Worm (Caenorhabditis elegans) whole organism, L4 larva: ENCODE data around the gene ZK593.2.
A peak's percentile ranks its signal among the peaks of the same experiment; 100 is the strongest.

Source experiments
- F10B5.3 ChIP-seq: sonication (generic microtip); optimal IDR thresholded peaks from 2 replicates; lab custom pipeline; 2016; ENCODE audit warnings: mild to moderate bottlenecking, missing genetic modification characterization, missing compliant biosample characterization
- F37D6.2 ChIP-seq: sonication (generic microtip); optimal IDR thresholded peaks from 2 replicates; lab custom pipeline; 2016; ENCODE audit warnings: mild to moderate bottlenecking, missing genetic modification characterization, missing compliant biosample characterization
- F49E8.2 ChIP-seq: sonication (generic microtip); optimal IDR thresholded peaks from 2 replicates; lab custom pipeline; 2016; ENCODE audit warnings: missing compliant biosample characterization, mild to moderate bottlenecking, missing genetic modification characterization, borderline replicate concordance
- R02D3.7 ChIP-seq: fragments of 150-350 bp; sonication (generic microtip); optimal IDR thresholded peaks from 3 replicates; lab custom pipeline; 2014; ENCODE audit warnings: missing biosample characterization, missing genetic modification characterization
- T20F7.1 ChIP-seq: fragments of 200-800 bp; sonication (Bioruptor generic); optimal IDR thresholded peaks from 2 replicates; lab custom pipeline; 2018; ENCODE audit warnings: mild to moderate bottlenecking, missing genetic modification characterization, missing compliant biosample characterization
- T26A8.4 ChIP-seq: fragments of 200-800 bp; sonication (Bioruptor generic); IDR thresholded peaks from 2 replicates; pipeline ENCODE4 v1.3.6; 2022; ENCODE audit warnings: missing genetic modification characterization, missing compliant biosample characterization
- ama-1 ChIP-seq: fragments of 150-350 bp; optimal IDR thresholded peaks from 2 replicates; lab custom pipeline; 2014; ENCODE audit warnings: inconsistent platforms, mixed read lengths
- arid-1 ChIP-seq: fragments of 200-800 bp; sonication (Bioruptor generic); conservative IDR thresholded peaks from 2 replicates; pipeline ENCODE4 v1.3.6; 2022; ENCODE audit warnings: missing genetic modification reagents, missing genetic modification characterization, missing compliant biosample characterization
- ceh-32 ChIP-seq: sonication (generic microtip); optimal IDR thresholded peaks from 2 replicates; lab custom pipeline; 2016; ENCODE audit warnings: mild to moderate bottlenecking, missing genetic modification characterization, missing compliant biosample characterization; ENCODE audit not compliant: poor library complexity
- ceh-44 ChIP-seq: fragments of 200-800 bp; sonication (Bioruptor generic); IDR thresholded peaks from 2 replicates; pipeline ENCODE4 v1.3.6; 2022; ENCODE audit warnings: missing genetic modification reagents, missing genetic modification characterization, missing compliant biosample characterization
- ctbp-1 ChIP-seq: fragments of 200-800 bp; sonication (Bioruptor generic); IDR thresholded peaks from 2 replicates; pipeline ENCODE4 v1.3.6; 2022; ENCODE audit warnings: missing genetic modification reagents, missing genetic modification characterization, missing compliant biosample characterization
- daf-16 ChIP-seq, 3 experiments: sonication (generic microtip); optimal IDR thresholded peaks; 2 replicates each; lab custom pipeline; 2016 to 2017; ENCODE audit warnings: missing genetic modification characterization in 3 of 3, missing genetic modification reagents in 3 of 3, mild to moderate bottlenecking in 2 of 3, missing compliant biosample characterization in 2 of 3, missing biosample characterization in 1 of 3, moderate library complexity in 1 of 3
- dmd-8 ChIP-seq: fragments of 200-800 bp; sonication (Bioruptor generic); IDR thresholded peaks from 2 replicates; pipeline ENCODE4 v1.3.6; 2022; ENCODE audit warnings: missing genetic modification characterization, missing compliant biosample characterization
- dmd-9 ChIP-seq: fragments of 200-800 bp; sonication (Bioruptor generic); IDR thresholded peaks from 2 replicates; pipeline ENCODE4 v1.3.6; 2022; ENCODE audit warnings: missing genetic modification reagents, missing genetic modification characterization, missing compliant biosample characterization
- dpl-1 ChIP-seq: fragments of 150-350 bp; optimal IDR thresholded peaks from 2 replicates; lab custom pipeline; 2014; ENCODE audit warnings: missing biosample characterization, missing genetic modification reagents, missing genetic modification characterization
- duxl-1 ChIP-seq: sonication (generic microtip); optimal IDR thresholded peaks from 2 replicates; lab custom pipeline; 2016; ENCODE audit warnings: mild to moderate bottlenecking, missing genetic modification characterization, moderate library complexity, missing compliant biosample characterization; ENCODE audit not compliant: poor library complexity
- dve-1 ChIP-seq: sonication (generic microtip); optimal IDR thresholded peaks from 2 replicates; lab custom pipeline; 2017; ENCODE audit warnings: antibody characterized with exemption, mild to moderate bottlenecking, missing genetic modification characterization, missing compliant biosample characterization; ENCODE audit not compliant: insufficient read depth
- egl-27 ChIP-seq: sonication (generic microtip); optimal IDR thresholded peaks from 3 replicates; lab custom pipeline; 2017; ENCODE audit warnings: missing biosample characterization, missing genetic modification reagents, missing genetic modification characterization
- fkh-10 ChIP-seq: fragments of 150-350 bp; optimal IDR thresholded peaks from 2 replicates; lab custom pipeline; 2014; ENCODE audit warnings: missing biosample characterization, missing genetic modification reagents, missing genetic modification characterization
- hlh-11 ChIP-seq: fragments of 200-800 bp; sonication (Bioruptor generic); optimal IDR thresholded peaks from 2 replicates; lab custom pipeline; 2018; ENCODE audit warnings: mild to moderate bottlenecking, missing genetic modification characterization, missing compliant biosample characterization
- hlh-30 ChIP-seq: sonication (generic microtip); optimal IDR thresholded peaks from 2 replicates; lab custom pipeline; 2017; ENCODE audit warnings: antibody characterized with exemption, mild to moderate bottlenecking, missing genetic modification characterization, missing compliant biosample characterization; ENCODE audit not compliant: insufficient read depth
- hmg-1.1 ChIP-seq: fragments of 200-800 bp; sonication (Bioruptor generic); IDR thresholded peaks from 2 replicates; pipeline ENCODE4 v1.3.6; 2022; ENCODE audit warnings: missing genetic modification reagents, missing genetic modification characterization, missing compliant biosample characterization
- lin-1 ChIP-seq: fragments of 200-800 bp; sonication (Bioruptor generic); IDR thresholded peaks from 2 replicates; pipeline ENCODE4 v1.3.6; 2022; ENCODE audit warnings: missing genetic modification reagents, missing genetic modification characterization, missing compliant biosample characterization
- lin-38 ChIP-seq: fragments of 200-800 bp; sonication (Bioruptor generic); IDR thresholded peaks from 2 replicates; pipeline ENCODE4 v1.3.6; 2022; ENCODE audit warnings: missing genetic modification reagents, missing genetic modification characterization, missing compliant biosample characterization
- lsy-2 ChIP-seq, 2 experiments: fragments of 150-350 bp in 1 of 2; sonication (generic microtip) in 1 of 2; optimal IDR thresholded peaks; 2 replicates each; lab custom pipeline; 2014 to 2017; ENCODE audit warnings: missing biosample characterization in 2 of 2, missing genetic modification characterization in 2 of 2
- madf-9 ChIP-seq: fragments of 200-800 bp; sonication (Bioruptor generic); conservative IDR thresholded peaks from 2 replicates; pipeline ENCODE4 v1.3.6; 2022; ENCODE audit warnings: missing genetic modification reagents, missing genetic modification characterization, missing compliant biosample characterization
- mdt-29 ChIP-seq: fragments of 200-800 bp; sonication (Bioruptor generic); IDR thresholded peaks from 2 replicates; pipeline ENCODE4 v1.3.6; 2022; ENCODE audit warnings: missing genetic modification reagents, missing genetic modification characterization, missing compliant biosample characterization
- mep-1 ChIP-seq: fragments of 150-350 bp; sonication (generic microtip); optimal IDR thresholded peaks from 3 replicates; lab custom pipeline; 2014; ENCODE audit warnings: missing biosample characterization, missing genetic modification characterization
- mes-2 ChIP-seq: sonication (generic microtip); optimal IDR thresholded peaks from 2 replicates; lab custom pipeline; 2016; ENCODE audit warnings: missing genotype, mild to moderate bottlenecking, missing genetic modification characterization, missing compliant biosample characterization; ENCODE audit not compliant: poor library complexity, severe bottlenecking
- mxl-3 ChIP-seq: fragments of 200-800 bp; sonication (Bioruptor generic); optimal IDR thresholded peaks from 2 replicates; lab custom pipeline; 2018; ENCODE audit warnings: mild to moderate bottlenecking, missing genetic modification characterization, missing compliant biosample characterization
- nhr-102 ChIP-seq: sonication (generic microtip); optimal IDR thresholded peaks from 2 replicates; lab custom pipeline; 2016; ENCODE audit warnings: mild to moderate bottlenecking, missing genetic modification characterization, moderate library complexity, missing compliant biosample characterization
- nhr-25 ChIP-seq: sonication (generic microtip); optimal IDR thresholded peaks from 2 replicates; lab custom pipeline; 2017; ENCODE audit warnings: missing genetic modification characterization, mild to moderate bottlenecking, missing compliant biosample characterization, antibody characterized with exemption, moderate library complexity, borderline replicate concordance; ENCODE audit not compliant: insufficient read depth
- nhr-28 ChIP-seq: fragments of 150-350 bp; optimal IDR thresholded peaks from 2 replicates; lab custom pipeline; 2014; ENCODE audit warnings: missing biosample characterization, missing genetic modification characterization
- nhr-42 ChIP-seq: fragments of 200-800 bp; sonication (Bioruptor generic); IDR thresholded peaks from 2 replicates; pipeline ENCODE4 v1.3.6; 2022; ENCODE audit warnings: missing genetic modification characterization, missing compliant biosample characterization
- nhr-48 ChIP-seq: sonication (generic microtip); optimal IDR thresholded peaks from 2 replicates; lab custom pipeline; 2016; ENCODE audit warnings: mild to moderate bottlenecking, missing genetic modification characterization, missing compliant biosample characterization
- nhr-77 ChIP-seq: fragments of 150-350 bp; optimal IDR thresholded peaks from 2 replicates; lab custom pipeline; 2014; ENCODE audit warnings: missing biosample characterization, missing genetic modification characterization
- pha-4 ChIP-seq, 2 experiments: fragments of 150-350 bp in 1 of 2; fragments of 200-800 bp in 1 of 2; sonication (Bioruptor generic) in 1 of 2; IDR thresholded peaks in 1 of 2; optimal IDR thresholded peaks in 1 of 2; 2 replicates each; pipeline versions ENCODE4 v1.3.6 to Lab custom; 2014 to 2022; ENCODE audit warnings: missing genetic modification characterization in 2 of 2, missing genetic modification reagents in 2 of 2, missing biosample characterization in 1 of 2, missing compliant biosample characterization in 1 of 2
- sdz-12 ChIP-seq: fragments of 200-800 bp; sonication (Bioruptor generic); optimal IDR thresholded peaks from 2 replicates; lab custom pipeline; 2018; ENCODE audit warnings: mild to moderate bottlenecking, missing genetic modification characterization, missing compliant biosample characterization
- snpc-4 ChIP-seq: fragments of 150-350 bp; optimal IDR thresholded peaks from 2 replicates; lab custom pipeline; 2014; ENCODE audit warnings: missing biosample characterization, missing genetic modification characterization
- spr-3 ChIP-seq: fragments of 200-800 bp; sonication (Bioruptor generic); optimal IDR thresholded peaks from 2 replicates; lab custom pipeline; 2018; ENCODE audit warnings: mild to moderate bottlenecking, missing genetic modification characterization, missing compliant biosample characterization
- unc-130 ChIP-seq: sonication (generic microtip); optimal IDR thresholded peaks from 2 replicates; lab custom pipeline; 2016; ENCODE audit warnings: missing genetic modification reagents, missing genetic modification characterization, missing compliant biosample characterization
- zfp-3 ChIP-seq: fragments of 200-800 bp; sonication (Bioruptor generic); conservative IDR thresholded peaks from 2 replicates; pipeline ENCODE4 v1.3.6; 2022; ENCODE audit warnings: missing genetic modification reagents, missing genetic modification characterization, missing compliant biosample characterization
- zip-11 ChIP-seq: fragments of 200-800 bp; sonication (Bioruptor generic); IDR thresholded peaks from 2 replicates; pipeline ENCODE4 v1.3.6; 2022; ENCODE audit warnings: missing genetic modification characterization, missing compliant biosample characterization
- ztf-7 ChIP-seq: fragments of 150-350 bp; optimal IDR thresholded peaks from 2 replicates; lab custom pipeline; 2014; ENCODE audit warnings: missing biosample characterization, missing genetic modification characterization

ZK593.2 gene

DNA sequence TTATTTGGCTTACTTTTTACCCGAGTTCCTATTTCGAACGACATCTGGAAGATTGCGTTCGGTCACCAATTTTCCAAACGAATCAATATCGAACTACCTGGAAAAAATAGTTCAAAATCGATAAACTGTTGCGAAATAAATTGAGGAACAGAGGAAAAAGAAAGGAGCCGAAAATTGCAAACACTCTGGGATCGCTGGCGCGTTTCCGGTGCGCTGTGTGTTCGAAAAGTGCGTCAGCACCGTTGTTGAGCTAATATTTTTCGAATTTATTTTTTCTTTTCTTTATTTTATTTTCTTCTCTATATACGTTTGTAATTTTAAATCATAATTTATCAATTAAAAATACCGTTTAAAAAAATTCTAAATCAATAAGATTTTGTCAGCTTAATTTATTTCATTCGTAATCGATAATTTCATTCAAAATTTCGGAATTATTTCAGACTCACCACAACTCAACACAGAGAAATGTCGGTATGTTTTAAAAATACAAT, 19.9 kb downstream of the ZK593.2 start, which contains the start of the genes dnc-1 and lsm-7 (continued):
- peak; percentile 59 for TF ChIP-seq nhr-28 (tag; lab: Kevin White, UChicago)
- no peak for TF ChIP-seq nhr-42 (GFP tag; lab: Robert Waterston, UW)
- peak; percentile 25; the same call in 1 of the 2 replicates for TF ChIP-seq mdt-29
- peak; percentile 2 for TF ChIP-seq nhr-25
- peak in 1 of 2 experiments; percentile 91 for TF ChIP-seq lsy-2 (tag; optimal IDR thresholded peaks at IDR 0.05; lab: Kevin White, UChicago)
- TF ChIP-seq dpl-1: peak; percentile 76
- TF ChIP-seq lin-38 (GFP tag; lab: Robert Waterston, UW): peak; percentile 74
- TF ChIP-seq hlh-11: peak; percentile 79
- TF ChIP-seq fkh-10: peak; percentile 63
- TF ChIP-seq dmd-8: peak; percentile 16; the same call in 1 of the 2 replicates
- TF ChIP-seq spr-3 (GFP tag; lab: Kevin White, UChicago): no peak
- TF ChIP-seq F10B5.3 (tag; lab: Kevin White, UChicago): no peak
- TF ChIP-seq T20F7.1 (GFP tag; lab: Kevin White, UChicago): peak; percentile 66
- TF ChIP-seq madf-9 (GFP tag; lab: Robert Waterston, UW): peak; percentile 61
- peak; percentile 81 for TF ChIP-seq zfp-3
- peak; percentile 5 for TF ChIP-seq F37D6.2 (tag; lab: Kevin White, UChicago)
- TF ChIP-seq nhr-77 (tag; lab: Kevin White, UChicago): peak; percentile 70
- TF ChIP-seq unc-130 (GFP tag; lab: Kevin White, UChicago): peak; percentile 6
- TF ChIP-seq sdz-12: no peak
- TF ChIP-seq ztf-7 (tag; lab: Kevin White, UChicago): peak; percentile 5
- TF ChIP-seq snpc-4: no peak
- TF ChIP-seq lin-1 (GFP tag; lab: Robert Waterston, UW): peak; percentile 45; the same call in 1 of the 2 replicates
- TF ChIP-seq egl-27: no peak
- no peak; the same call in 1 of the 2 replicates for TF ChIP-seq pha-4 (GFP tag; IDR thresholded peaks at IDR 0.05; lab: Robert Waterston, UW)
- TF ChIP-seq pha-4 (tag; optimal IDR thresholded peaks at IDR 0.05; lab: Kevin White, UChicago): peak; percentile 15
- peak; percentile 79 for TF ChIP-seq ceh-44
- peak; percentile 75 for TF ChIP-seq hlh-30 (tag; lab: Kevin White, UChicago)
- TF ChIP-seq, all 104 proteins: peak for 39

- TF ChIP-seq lin-1 (GFP tag; lab: Robert Waterston, UW) (peak; percentile 7; the same call in 1 of the 2 replicates), dve-1 (tag; lab: Kevin White, UChicago) (peak; percentile 70), F10B5.3 (tag; lab: Kevin White, UChicago) (peak; percentile 32), pha-4 (GFP tag; IDR thresholded peaks at IDR 0.05; lab: Robert Waterston, UW) (peak; percentile 66; the same call in 1 of the 2 replicates), pha-4 (tag; optimal IDR thresholded peaks at IDR 0.05; lab: Kevin White, UChicago) (no peak), arid-1 (GFP tag; lab: Robert Waterston, UW) (peak; percentile 44; the same call in 1 of the 2 replicates), nhr-48 (peak; percentile 49), ama-1 (peak; percentile 65), mes-2 (tag; lab: Kevin White, UChicago) (peak; percentile 25), mep-1 (tag; lab: Kevin White, UChicago) (peak; percentile 60), T26A8.4 (GFP tag; lab: Robert Waterston, UW) (peak; percentile 75), ceh-32 (tag; lab: Kevin White, UChicago) (no peak), unc-130 (GFP tag; lab: Kevin White, UChicago) (no peak), ctbp-1 (GFP tag; lab: Robert Waterston, UW) (peak; percentile 58; the same call in 1 of the 2 replicates), mdt-29 (peak; percentile 51), F49E8.2 (tag; lab: Kevin White, UChicago) (no peak), lsy-2 (tag; optimal IDR thresholded peaks at IDR 0.05; lab: Kevin White, UChicago) (peak; percentile 2 to 66), dmd-9 (GFP tag; lab: Robert Waterston, UW) (no peak), R02D3.7 (tag; lab: Kevin White, UChicago) (no peak), spr-3 (GFP tag; lab: Kevin White, UChicago) (peak; percentile 61), duxl-1 (peak; percentile 2), mxl-3 (peak; percentile 18), zip-11 (no peak), lin-38 (GFP tag; lab: Robert Waterston, UW) (peak; percentile 58), nhr-102 (peak; percentile 35), daf-16 (GFP tag; optimal IDR thresholded peaks at IDR 0.05; lab: Kevin White, UChicago) (no peak), daf-16 (tag; optimal IDR thresholded peaks at IDR 0.05; lab: Kevin White, UChicago) (peak; percentile 30), hmg-1.1 (peak; percentile 52; the same call in 1 of the 2 replicates), ceh-44 (no peak)
Observed at ce11 chrIV:10933777-10934546, 20.8 kb downstream of the ZK593.2 start.
